Worm (Caenorhabditis elegans): Measurements from ENCODE around the gene meg-1.

Gene meg-1

ce11 chrX:13958451-13958850 is 29.0 kb upstream of the meg-1 start:
- TF ChIP-seq jun-1 (tag; optimal IDR thresholded peaks at IDR 0.05) (peak; percentile 17), skn-1 (tag; optimal IDR thresholded peaks at IDR 0.05) (peak; percentile 11), lin-14 (GFP tag; optimal IDR thresholded peaks at IDR 0.05) (peak; percentile 16), rnt-1 (tag; optimal IDR thresholded peaks at IDR 0.05) (no peak), unc-86 (tag; optimal IDR thresholded peaks at IDR 0.05) (no peak), tbx-2 (tag; optimal IDR thresholded peaks at IDR 0.05) (peak; percentile 1)

- TF ChIP-seq ama-1 (optimal IDR thresholded peaks at IDR 0.05) (no peak), aly-2 (tag; optimal IDR thresholded peaks at IDR 0.05) (no peak), lsy-2 (tag; optimal IDR thresholded peaks at IDR 0.05) (no peak), tlp-1 (tag; optimal IDR thresholded peaks at IDR 0.05) (no peak), ets-5 (GFP tag; IDR thresholded peaks at IDR 0.05) (no peak)
Observed at ce11 chrX:13952347-13952746, 22.9 kb upstream of the meg-1 start.

DNA sequence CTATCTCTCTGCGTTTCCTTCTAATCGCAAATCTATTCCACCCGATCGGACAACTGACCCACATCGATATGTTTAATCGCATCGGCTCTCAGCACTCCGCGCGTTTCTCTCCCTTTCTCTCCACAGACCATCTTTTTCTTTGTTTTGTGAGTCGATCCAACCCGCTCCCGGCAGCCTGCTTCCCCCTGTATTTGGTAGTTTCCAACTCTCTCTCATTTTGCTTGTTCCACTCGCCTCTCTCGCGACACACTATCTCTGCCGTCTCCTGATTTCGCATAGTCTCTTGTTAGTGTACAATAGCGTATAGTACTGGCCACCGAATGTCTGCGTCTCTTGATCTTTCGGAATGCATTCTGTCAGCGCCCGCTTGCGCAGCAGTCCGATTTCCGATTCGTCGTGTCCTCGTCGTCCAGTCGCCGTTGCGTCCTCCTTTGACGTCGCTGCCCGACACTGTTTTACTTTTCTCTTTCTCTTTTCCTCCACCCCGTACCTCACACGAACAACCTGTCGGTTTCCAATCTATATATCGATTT is 21.3 kb upstream of the meg-1 start:
- TF ChIP-seq sox-4 (tag; optimal IDR thresholded peaks at IDR 0.05) (no peak), ztf-11 (tag; optimal IDR thresholded peaks at IDR 0.05) (peak in 1 of 2 experiments; percentile 22), nhr-77 (tag; optimal IDR thresholded peaks at IDR 0.05) (peak; percentile 36), unc-86 (tag; optimal IDR thresholded peaks at IDR 0.05) (no peak), ces-1 (GFP tag; optimal IDR thresholded peaks at IDR 0.05) (no peak), blmp-1 (tag; optimal IDR thresholded peaks at IDR 0.05) (peak; percentile 76), irx-1 (tag; optimal IDR thresholded peaks at IDR 0.05) (no peak), C04F5.9 (tag; optimal IDR thresholded peaks at IDR 0.05) (no peak), tlp-1 (tag; optimal IDR thresholded peaks at IDR 0.05) (no peak), efl-3 (GFP tag; optimal IDR thresholded peaks at IDR 0.05) (no peak), alr-1 (tag; optimal IDR thresholded peaks at IDR 0.05; ENCODE audit: borderline replicate concordance) (no peak), efl-1 (optimal IDR thresholded peaks at IDR 0.05) (peak; percentile 13 to 50), efl-1 (GFP tag; optimal IDR thresholded peaks at IDR 0.05 in 1 of 2) (peak in 1 of 2 experiments; percentile 75), unc-98 (GFP tag; IDR thresholded peaks at IDR 0.05) (no peak), ama-1 (optimal IDR thresholded peaks at IDR 0.05) (no peak), fos-1 (tag; optimal IDR thresholded peaks at IDR 0.05) (peak; percentile 34), snu-23 (GFP tag; optimal IDR thresholded peaks at IDR 0.05) (peak; percentile 68), egl-27 (tag; optimal IDR thresholded peaks at IDR 0.05) (peak; percentile 38 to 72), mep-1 (tag; optimal IDR thresholded peaks at IDR 0.05) (peak; percentile 54), hpl-2 (GFP tag; optimal IDR thresholded peaks at IDR 0.05) (no peak), unc-130 (tag; optimal IDR thresholded peaks at IDR 0.05) (no peak), lir-3 (tag; optimal IDR thresholded peaks at IDR 0.05; ENCODE audit: poor library complexity) (no peak), unc-30 (tag; optimal IDR thresholded peaks at IDR 0.05) (no peak), vab-15 (tag; optimal IDR thresholded peaks at IDR 0.05) (no peak), nhr-71 (tag; optimal IDR thresholded peaks at IDR 0.05) (peak; percentile 73), ceh-8 (GFP tag; optimal IDR thresholded peaks at IDR 0.05) (no peak), lin-39 (tag; optimal IDR thresholded peaks at IDR 0.05) (no peak), egl-13 (tag; optimal IDR thresholded peaks at IDR 0.05) (no peak), zip-4 (GFP tag; optimal IDR thresholded peaks at IDR 0.05) (peak; percentile 41), nhr-90 (tag; optimal IDR thresholded peaks at IDR 0.05; ENCODE audit: poor library complexity) (peak; percentile 80), nhr-47 (tag; optimal IDR thresholded peaks at IDR 0.05) (peak; percentile 58), unc-62 (GFP tag; optimal IDR thresholded peaks at IDR 0.05) (no peak), ceh-88 (GFP tag; IDR thresholded peaks at IDR 0.05) (no peak), ets-5 (GFP tag; IDR thresholded peaks at IDR 0.05) (no peak), aha-1 (tag; optimal IDR thresholded peaks at IDR 0.05) (no peak), elt-3 (tag; optimal IDR thresholded peaks at IDR 0.05) (peak in 4 of 6 experiments; percentile 56 to 76 (median 68)), lin-35 (GFP tag; optimal IDR thresholded peaks at IDR 0.05) (peak; percentile 6 to 63), grh-1 (GFP tag; IDR thresholded peaks at IDR 0.05) (peak; percentile 74), nhr-12 (tag; optimal IDR thresholded peaks at IDR 0.05) (no peak), lsy-2 (tag; optimal IDR thresholded peaks at IDR 0.05) (peak; percentile 34 to 39), nhr-19 (GFP tag; conservative IDR thresholded peaks at IDR 0.05) (peak; percentile 46), sup-37 (GFP tag; optimal IDR thresholded peaks at IDR 0.05) (no peak), ceh-63 (GFP tag; optimal IDR thresholded peaks at IDR 0.05) (no peak), aly-2 (tag; optimal IDR thresholded peaks at IDR 0.05) (no peak)
